Worm (Caenorhabditis elegans) whole organism, L2 larva: ENCODE measurements around the gene Y14H12B.1.
A peak's percentile ranks its signal among the peaks of the same experiment; 100 is the strongest.

Experiments
- ceh-16 ChIP-seq: fragments of 150-350 bp; optimal IDR thresholded peaks from 2 replicates; lab custom pipeline; 2014; ENCODE audit warnings: missing biosample characterization, missing genetic modification characterization
- egl-27 ChIP-seq: sonication (generic microtip); optimal IDR thresholded peaks from 3 replicates; lab custom pipeline; 2017; ENCODE audit warnings: missing biosample characterization, missing genetic modification reagents, missing genetic modification characterization
- elt-3 ChIP-seq: sonication (generic microtip); optimal IDR thresholded peaks from 2 replicates; lab custom pipeline; 2017; ENCODE audit warnings: missing biosample characterization, missing genetic modification characterization
- lin-39 ChIP-seq: fragments of 150-350 bp; optimal IDR thresholded peaks from 2 replicates; lab custom pipeline; 2014; ENCODE audit warnings: missing biosample characterization, missing genetic modification reagents, missing genetic modification characterization
- lsy-2 ChIP-seq, 2 experiments: fragments of 150-350 bp in 1 of 2; sonication (generic microtip) in 1 of 2; optimal IDR thresholded peaks; 2 replicates each; lab custom pipeline; 2014 to 2017; ENCODE audit warnings: missing biosample characterization in 2 of 2, missing genetic modification characterization in 2 of 2
- mdl-1 ChIP-seq, 2 experiments: fragments of 150-350 bp in 1 of 2; sonication (generic microtip) in 1 of 2; optimal IDR thresholded peaks; 2 replicates each; lab custom pipeline; 2017; ENCODE audit warnings: missing biosample characterization in 2 of 2, missing genetic modification characterization in 2 of 2
- nhr-237 ChIP-seq: fragments of 150-350 bp; optimal IDR thresholded peaks from 2 replicates; lab custom pipeline; 2014; ENCODE audit warnings: missing biosample characterization, missing genetic modification characterization
- skn-1 ChIP-seq: sonication (generic microtip); optimal IDR thresholded peaks from 2 replicates; lab custom pipeline; 2017; ENCODE audit warnings: missing biosample characterization, missing genetic modification characterization
- snpc-4 ChIP-seq: fragments of 150-350 bp; optimal IDR thresholded peaks from 2 replicates; lab custom pipeline; 2014; ENCODE audit warnings: missing biosample characterization, missing genetic modification characterization
- unc-62 ChIP-seq: fragments of 150-350 bp; optimal IDR thresholded peaks from 2 replicates; lab custom pipeline; 2014; ENCODE audit warnings: missing biosample characterization, missing genetic modification reagents, missing genetic modification characterization
- zag-1 ChIP-seq: fragments of 150-350 bp; optimal IDR thresholded peaks from 2 replicates; lab custom pipeline; 2014; ENCODE audit warnings: missing biosample characterization, missing genetic modification characterization
- ztf-11 ChIP-seq: sonication (generic microtip); optimal IDR thresholded peaks from 2 replicates; lab custom pipeline; 2017; ENCODE audit warnings: missing biosample characterization, missing genetic modification characterization

DNA sequence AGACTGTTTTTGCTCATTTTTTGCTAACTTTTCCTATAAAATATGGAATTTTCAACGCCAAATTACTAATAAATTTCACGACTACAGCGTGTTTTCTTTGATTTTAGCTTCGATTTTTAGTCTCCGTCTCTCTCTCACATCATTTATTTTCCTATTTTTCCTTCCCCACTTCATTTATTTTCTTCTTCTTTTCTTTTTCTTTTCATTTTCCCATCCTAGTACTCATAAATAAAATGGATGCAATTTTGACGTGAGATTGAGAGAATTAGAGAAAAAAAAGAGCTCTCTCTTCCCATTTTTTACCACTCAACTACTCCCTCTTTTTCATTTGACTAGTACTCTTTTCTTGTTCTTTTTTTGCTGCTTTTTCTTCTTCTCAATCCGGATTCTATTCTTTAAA is 26.0 kb downstream of the Y14H12B.1 start:
- TF ChIP-seq unc-62 (GFP tag; lab: Kevin White, UChicago) = no peak
- TF ChIP-seq elt-3 (tag; lab: Kevin White, UChicago) = no peak
- no peak for TF ChIP-seq nhr-237
- TF ChIP-seq snpc-4 (tag; lab: Kevin White, UChicago) = no peak
- no peak for TF ChIP-seq skn-1 (tag; lab: Kevin White, UChicago)
- no peak for TF ChIP-seq egl-27 (tag; lab: Kevin White, UChicago)
- TF ChIP-seq zag-1 = no peak
- no peak for TF ChIP-seq mdl-1 (tag; optimal IDR thresholded peaks at IDR 0.05; lab: Kevin White, UChicago)
- no peak for TF ChIP-seq ztf-11 (tag; lab: Kevin White, UChicago)
- peak in 1 of 2 experiments; percentile 63 for TF ChIP-seq lsy-2 (tag; optimal IDR thresholded peaks at IDR 0.05; lab: Kevin White, UChicago)
- no peak for TF ChIP-seq ceh-16
- TF ChIP-seq lin-39 (tag; lab: Kevin White, UChicago) = no peak
